Fruit fly (Drosophila melanogaster) whole organism, prepupa: ENCODE data around the gene CG42717.

Experiments used
- CG11902 ChIP-seq: fragments of 200-800 bp; sonication (Bioruptor generic); optimal IDR thresholded peaks from 3 replicates; lab custom pipeline; 2016; ENCODE audit warnings: missing biosample characterization, missing genetic modification characterization
- CG32006 ChIP-seq: fragments of 200-800 bp; sonication (Bioruptor generic); optimal IDR thresholded peaks from 3 replicates; lab custom pipeline; 2017; ENCODE audit warnings: missing biosample characterization, mild to moderate bottlenecking, missing genetic modification characterization
- CG8119 ChIP-seq: fragments of 200-800 bp; sonication (Bioruptor generic); IDR thresholded peaks from 3 replicates; pipeline ENCODE4 v1.3.6; 2022; ENCODE audit warnings: missing biosample characterization, missing genetic modification characterization
- CG8632 ChIP-seq: fragments of 200-800 bp; sonication (Bioruptor generic); optimal IDR thresholded peaks from 3 replicates; lab custom pipeline; 2016; ENCODE audit warnings: missing biosample characterization, missing genetic modification characterization
- Gug ChIP-seq: fragments of 200-800 bp; sonication (Bioruptor generic); IDR thresholded peaks from 2 replicates; pipeline ENCODE4 v1.3.6; 2022; ENCODE audit warnings: missing biosample characterization, missing genetic modification characterization
- OdsH ChIP-seq: fragments of 200-800 bp; sonication (Bioruptor generic); optimal IDR thresholded peaks from 3 replicates; lab custom pipeline; 2016; ENCODE audit warnings: missing biosample characterization, missing genetic modification characterization
- fkh ChIP-seq: fragments of 200-800 bp; sonication (Bioruptor generic); optimal IDR thresholded peaks from 3 replicates; lab custom pipeline; 2017; ENCODE audit warnings: missing biosample characterization, mild to moderate bottlenecking, missing genetic modification characterization, moderate library complexity
- salr ChIP-seq, 2 experiments: fragments of 200-800 bp; sonication (Bioruptor generic); optimal IDR thresholded peaks; 3 replicates each; lab custom pipeline; 2016 to 2018; ENCODE audit warnings: missing biosample characterization in 2 of 2, missing genetic modification characterization in 2 of 2, mild to moderate bottlenecking in 1 of 2

DNA sequence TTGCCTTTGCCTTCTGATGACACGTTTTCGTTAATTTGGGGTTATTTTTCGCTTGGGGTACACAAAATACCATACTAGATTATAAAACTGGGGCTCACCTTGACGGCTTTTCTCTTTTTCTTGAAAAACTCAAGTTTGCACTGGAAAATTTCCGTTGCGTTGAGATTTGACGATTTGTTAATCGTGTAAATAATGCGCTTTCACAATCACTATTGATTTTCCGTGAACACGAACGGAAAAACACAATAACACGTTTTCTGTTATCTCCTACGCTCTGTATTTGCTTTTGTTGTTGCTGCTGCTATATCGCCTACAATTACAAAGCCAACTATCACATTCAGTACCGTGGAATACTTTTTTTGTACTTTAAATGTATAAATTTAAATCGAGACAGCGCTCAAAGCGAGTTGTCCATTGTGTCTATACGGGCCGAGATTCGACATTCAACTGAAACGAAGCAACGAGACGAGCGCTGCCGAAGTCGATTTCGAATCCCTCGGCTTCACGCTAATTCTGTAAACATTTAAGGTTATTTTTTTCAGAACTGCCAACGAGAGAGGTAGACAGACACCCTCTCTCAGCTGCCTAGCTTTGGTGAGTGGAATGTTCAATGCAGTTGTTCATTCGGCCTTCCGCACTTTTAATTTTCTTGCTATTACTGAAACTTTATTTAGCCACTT, 13.5 kb upstream of the CG42717 start:
- TF ChIP-seq OdsH (no peak), Gug (GFP tag; lab: Robert Waterston, UW) (no peak), CG8119 (GFP tag; lab: Robert Waterston, UW) (no peak), CG11902 (GFP tag; lab: Kevin White, UChicago) (no peak), salr (GFP tag; optimal IDR thresholded peaks at IDR 0.05; lab: Kevin White, UChicago) (no peak), CG32006 (GFP tag; lab: Kevin White, UChicago) (no peak), fkh (peak; percentile 93), CG8632 (GFP tag; lab: Kevin White, UChicago) (no peak)
